Worm (Caenorhabditis elegans) whole organism, L4/young adult: ENCODE measurements around the gene lec-2.
A peak's percentile ranks its signal among the peaks of the same experiment; 100 is the strongest.

ENCODE experiments used
- W03F9.2 ChIP-seq: fragments of 150-350 bp; optimal IDR thresholded peaks from 2 replicates; lab custom pipeline; 2014; ENCODE audit warnings: missing biosample characterization, missing genetic modification characterization
- dao-5 ChIP-seq: sonication (generic microtip); optimal IDR thresholded peaks from 2 replicates; lab custom pipeline; 2016; ENCODE audit warnings: missing genotype, missing genetic modification characterization, moderate library complexity, missing compliant biosample characterization
- him-1 ChIP-seq: sonication (generic microtip); optimal IDR thresholded peaks from 2 replicates; lab custom pipeline; 2016; ENCODE audit warnings: missing genotype, missing genetic modification reagents, missing genetic modification characterization, missing compliant biosample characterization

lec-2 gene

DNA sequence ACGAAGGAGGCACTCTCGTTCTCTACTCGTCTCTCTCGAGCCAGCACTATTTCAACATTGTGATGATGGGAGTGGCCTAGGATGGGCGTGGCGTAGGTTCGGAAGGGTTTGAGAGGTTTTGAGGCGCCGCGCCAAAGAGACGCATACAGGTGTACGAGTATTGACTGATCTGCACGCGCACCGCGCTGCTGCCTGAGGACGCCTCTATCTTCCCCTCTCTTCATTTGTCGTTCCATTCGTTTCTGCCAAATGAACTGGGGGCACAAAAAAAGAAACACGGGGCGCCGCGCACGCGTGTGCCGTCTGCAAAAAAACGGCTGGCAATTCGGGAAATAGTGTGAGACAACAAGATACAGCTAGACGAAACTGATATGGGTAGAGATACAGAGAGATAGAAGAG lies at the start of gene lec-2:
Gene lec-2 (minus strand): TSS at position 171 of the 400 bp plus-strand sequence.
- TF ChIP-seq W03F9.2 (no peak), dao-5 (no peak), him-1 (no peak)

DNA sequence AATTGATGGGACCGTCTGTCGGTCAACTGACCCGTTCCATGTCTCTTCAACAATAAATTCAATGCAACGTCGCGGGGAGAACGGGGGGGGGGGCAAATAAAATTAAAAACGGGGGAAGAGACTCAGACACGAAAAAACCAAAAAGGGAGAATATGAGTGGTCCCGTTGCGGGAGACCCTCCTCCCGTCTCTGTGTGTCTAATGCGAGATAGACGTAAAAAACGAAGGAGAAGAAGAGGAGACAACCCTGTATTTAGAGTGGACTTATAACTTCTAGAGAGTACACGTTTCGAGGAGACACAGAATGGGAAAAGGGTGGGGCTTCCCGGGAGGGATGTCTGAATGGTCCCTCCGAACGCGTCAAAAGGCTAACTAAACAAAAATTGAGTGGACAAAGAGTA lies 49.5 kb upstream of the lec-2 start:
- TF ChIP-seq dao-5: no peak

DNA sequence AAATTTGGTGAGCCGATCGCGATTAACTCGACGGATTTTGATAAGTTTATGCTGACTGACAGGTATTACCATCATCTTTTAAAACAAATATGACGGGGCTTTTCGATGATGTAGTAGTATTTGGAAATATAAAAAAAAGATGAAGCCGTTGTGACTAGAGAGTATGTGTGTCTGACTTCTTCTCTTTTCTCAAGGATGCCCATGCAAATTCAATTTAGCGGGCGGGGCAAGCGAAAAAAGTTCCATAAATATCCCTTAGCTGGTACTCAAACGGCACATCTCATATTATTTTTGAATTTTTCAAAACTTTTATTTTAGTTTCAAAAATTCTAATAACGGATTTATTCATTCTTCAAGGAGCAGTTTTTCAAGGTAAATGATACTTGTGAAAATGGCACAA lies 44.5 kb upstream of the lec-2 start, which contains the start of gene stg-1:
Gene stg-1 (minus strand): TSS at position 153 of the 400 bp plus-strand sequence.
- no peak for TF ChIP-seq dao-5

DNA sequence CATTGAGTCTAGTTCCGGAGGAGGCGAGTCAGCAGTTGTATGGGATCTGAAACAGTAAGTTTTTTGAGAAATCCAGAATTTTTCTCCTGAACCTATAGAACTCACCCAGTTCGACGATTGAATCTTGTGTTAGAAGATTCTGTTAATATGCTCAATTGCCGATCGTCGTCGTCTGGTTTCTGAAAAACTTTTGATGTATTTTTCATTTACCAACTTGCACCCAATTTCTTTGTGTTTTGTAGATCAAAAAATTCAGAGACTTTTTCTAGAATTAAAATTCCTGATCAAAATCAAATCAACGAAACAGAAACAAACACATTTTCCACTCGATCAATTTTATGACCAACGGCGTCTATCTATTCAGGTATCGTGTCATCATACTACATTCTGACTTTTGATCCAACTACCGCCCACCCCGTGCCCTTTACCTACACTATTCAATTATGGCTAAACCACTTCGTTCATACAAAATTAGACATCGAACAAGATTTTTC lies 40.6 kb upstream of the lec-2 start, which contains the start of gene C18D1.2:
Gene C18D1.2 (plus strand): TSS at position 444 of the 494 bp plus-strand sequence.
- TF ChIP-seq him-1 (no peak), dao-5 (no peak), W03F9.2 (no peak)

ce11 chrII:10051485-10051884 lies 35.5 kb upstream of the lec-2 start:
- no peak for TF ChIP-seq dao-5
- no peak for TF ChIP-seq him-1
- no peak for TF ChIP-seq W03F9.2

DNA sequence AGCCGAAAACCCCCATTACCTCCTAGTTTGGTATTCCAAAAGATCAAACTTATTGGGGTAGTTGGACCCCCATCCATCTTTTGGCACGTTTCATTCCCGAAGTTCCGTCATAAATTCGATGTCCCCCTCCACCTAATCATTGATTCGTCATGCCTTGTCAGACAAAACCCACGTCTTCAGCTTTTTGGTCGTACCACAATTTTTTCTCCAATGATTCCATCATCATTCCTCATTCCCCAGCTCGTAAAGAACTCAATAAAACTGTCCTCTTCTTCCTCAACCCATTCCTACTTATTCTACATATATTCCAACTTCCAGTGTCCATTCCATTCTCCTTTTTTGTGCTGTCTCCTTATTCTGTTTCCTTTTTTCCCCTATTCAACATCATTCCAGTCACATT lies 32.6 kb upstream of the lec-2 start, which contains the start of gene flp-4:
Gene flp-4 (plus strand): TSS at position 301 of the 400 bp plus-strand sequence.
- no peak for TF ChIP-seq dao-5
- TF ChIP-seq W03F9.2: no peak
- TF ChIP-seq him-1: no peak

DNA sequence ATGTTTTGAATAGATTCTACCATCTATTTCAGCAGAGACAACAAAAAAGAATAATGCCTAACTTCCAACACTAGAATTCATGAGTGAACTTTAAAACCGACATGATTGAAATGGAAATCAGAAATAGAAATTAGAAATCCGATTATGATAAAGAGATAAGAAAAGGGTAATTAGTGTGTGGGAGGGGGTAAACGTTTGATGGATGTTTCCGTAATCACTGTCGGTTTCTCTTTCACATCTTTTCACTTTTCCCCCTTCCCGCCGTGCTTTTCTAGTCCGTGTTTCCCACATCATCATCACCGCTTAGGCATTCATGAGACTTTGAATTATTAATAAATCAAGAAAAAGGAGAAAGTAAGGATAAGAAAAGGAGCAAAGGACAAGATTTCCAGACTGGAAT lies 29.7 kb upstream of the lec-2 start:
- TF ChIP-seq W03F9.2 (no peak), dao-5 (no peak), him-1 (no peak)

- no peak for TF ChIP-seq dao-5
- TF ChIP-seq him-1: no peak
- TF ChIP-seq W03F9.2: no peak
These were observed 29.0 kb upstream of the lec-2 start, which contains the start of the genes F52H3.11 and bath-38 for ce11 chrII:10044961-10045360. Gene F52H3.11 (minus strand): TSS chrII:10045163. Gene bath-38 (minus strand): TSS chrII:10045270.

DNA sequence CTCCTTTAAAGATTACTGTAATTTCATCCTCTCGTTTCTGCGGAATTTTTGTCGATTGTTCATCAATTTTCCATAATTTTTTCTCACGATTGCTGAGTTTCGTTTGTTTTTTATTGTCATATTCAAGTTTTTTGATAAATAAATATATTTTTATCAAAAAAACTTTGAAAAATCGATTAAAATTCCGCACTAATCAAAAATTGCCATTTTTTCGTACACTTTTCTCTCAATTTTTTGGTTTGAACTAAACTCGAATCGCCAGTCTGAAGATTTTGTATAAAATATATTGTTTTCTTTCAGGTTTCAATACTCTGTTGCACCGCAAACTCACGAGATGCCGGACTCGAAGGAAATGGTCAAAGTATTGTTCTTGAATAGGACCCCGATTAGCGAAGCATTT lies 24.9 kb upstream of the lec-2 start, which contains the start of gene ogr-2:
Gene ogr-2 (plus strand): TSS at position 301 of the 400 bp plus-strand sequence.
- TF ChIP-seq him-1: no peak
- no peak for TF ChIP-seq dao-5
- no peak for TF ChIP-seq W03F9.2

- TF ChIP-seq W03F9.2 (no peak), him-1 (no peak), dao-5 (no peak)
These were observed 23.8 kb upstream of the lec-2 start, which contains the start of gene let-268 for ce11 chrII:10039799-10040198. Gene let-268 (minus strand): TSS chrII:10039980.

DNA sequence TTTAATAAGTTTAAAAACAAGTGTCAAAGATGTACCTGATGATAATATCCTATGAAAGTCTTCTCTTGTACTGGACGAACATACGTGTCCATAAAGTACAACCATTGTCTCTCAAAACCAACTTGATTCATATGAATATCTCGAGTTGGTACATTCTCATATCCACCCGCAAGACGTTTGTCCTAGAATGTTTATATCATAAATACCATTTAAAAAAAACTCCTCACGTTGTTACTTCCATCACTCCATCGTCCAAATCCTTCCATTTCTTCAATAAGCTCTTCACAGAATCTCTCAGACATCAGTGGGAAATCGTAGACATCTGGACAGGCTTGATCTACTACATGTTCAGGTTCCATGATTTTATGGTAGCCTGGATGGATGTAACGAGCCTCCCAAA lies 19.4 kb upstream of the lec-2 start:
- TF ChIP-seq dao-5: no peak
- TF ChIP-seq him-1: no peak
- no peak for TF ChIP-seq W03F9.2

DNA sequence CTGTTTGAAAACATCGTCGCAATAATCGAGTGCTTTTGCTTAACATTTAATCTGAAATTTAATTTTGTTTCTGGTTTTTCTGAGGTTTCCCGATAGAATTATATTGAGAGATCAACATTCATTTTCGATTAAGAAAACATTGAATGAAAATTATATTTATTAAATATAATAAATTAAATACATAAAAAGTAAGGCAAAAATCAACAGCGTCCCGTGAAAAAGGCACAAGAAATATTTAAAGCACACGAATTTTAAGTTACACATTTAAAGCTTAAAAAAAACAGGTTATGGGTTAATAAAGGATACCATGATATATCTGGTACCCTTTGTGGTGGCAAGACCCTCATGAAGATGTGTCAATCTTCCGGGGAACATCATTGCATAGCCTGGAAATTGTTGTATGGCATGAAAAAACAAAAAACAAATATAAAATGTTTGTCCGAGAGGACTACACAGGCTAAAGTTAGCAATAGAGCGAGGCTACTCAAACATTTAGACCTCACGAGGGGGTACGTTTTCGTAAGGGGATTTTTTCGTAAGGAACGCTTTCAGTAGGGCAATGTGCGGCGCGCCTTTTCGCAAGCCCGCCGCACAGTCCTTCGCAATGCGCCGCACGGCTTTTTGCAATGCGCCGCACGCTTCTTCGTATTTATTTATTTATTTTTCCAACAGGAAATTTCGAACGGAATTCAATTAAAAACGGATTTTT lies 17.3 kb upstream of the lec-2 start, which contains the start of gene mtcu-2:
Gene mtcu-2 (minus strand): TSS at position 51 of the 709 bp plus-strand sequence.
- TF ChIP-seq W03F9.2: peak; percentile 40

- TF ChIP-seq dao-5 (no peak), him-1 (no peak), W03F9.2 (no peak)
These were observed 13.9 kb upstream of the lec-2 start, which contains the start of gene ttc-36 for ce11 chrII:10029890-10030289. Gene ttc-36 (plus strand): TSS chrII:10030190.

DNA sequence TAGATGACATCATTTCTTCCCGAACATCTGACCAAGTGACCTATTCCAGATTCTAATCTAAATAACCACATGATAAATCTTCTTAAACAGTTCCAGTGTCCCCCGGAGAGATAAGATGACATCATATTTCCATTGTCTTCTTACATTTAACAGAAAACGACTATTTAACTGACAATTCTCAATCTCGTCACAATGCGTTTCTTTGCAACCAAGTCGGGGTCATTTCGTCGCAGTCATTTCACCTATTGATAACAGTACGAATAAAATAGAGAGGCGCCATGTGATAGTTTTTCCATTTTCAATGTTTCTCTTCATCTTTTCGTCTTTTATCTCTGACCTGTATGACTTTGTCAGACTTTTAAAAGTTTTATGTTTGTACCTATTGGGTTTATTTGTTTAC lies 13.1 kb upstream of the lec-2 start:
- TF ChIP-seq dao-5 (no peak), him-1 (no peak), W03F9.2 (no peak)

DNA sequence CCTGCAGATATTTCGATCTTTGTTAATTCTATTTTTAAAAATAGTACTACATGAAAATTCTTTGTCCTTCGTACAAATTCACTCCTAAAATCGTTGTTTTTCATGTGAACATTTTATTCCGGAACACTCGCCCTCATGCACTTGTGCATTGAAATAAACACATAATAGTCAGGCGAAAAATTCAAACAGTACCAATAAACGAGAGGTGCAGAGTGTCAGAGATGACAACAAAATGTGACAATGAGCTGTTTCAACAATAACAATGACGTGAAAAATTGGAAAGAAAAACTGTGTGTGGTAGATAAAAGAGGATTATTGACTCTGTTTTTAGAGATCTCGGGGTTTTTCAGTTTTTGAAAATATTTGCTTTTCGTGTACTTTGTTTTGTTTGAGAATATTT lies 12.2 kb upstream of the lec-2 start, which contains the start of gene F52H3.6:
Gene F52H3.6 (minus strand): TSS at position 228 of the 400 bp plus-strand sequence.
- TF ChIP-seq W03F9.2 (no peak), him-1 (no peak), dao-5 (no peak)

DNA sequence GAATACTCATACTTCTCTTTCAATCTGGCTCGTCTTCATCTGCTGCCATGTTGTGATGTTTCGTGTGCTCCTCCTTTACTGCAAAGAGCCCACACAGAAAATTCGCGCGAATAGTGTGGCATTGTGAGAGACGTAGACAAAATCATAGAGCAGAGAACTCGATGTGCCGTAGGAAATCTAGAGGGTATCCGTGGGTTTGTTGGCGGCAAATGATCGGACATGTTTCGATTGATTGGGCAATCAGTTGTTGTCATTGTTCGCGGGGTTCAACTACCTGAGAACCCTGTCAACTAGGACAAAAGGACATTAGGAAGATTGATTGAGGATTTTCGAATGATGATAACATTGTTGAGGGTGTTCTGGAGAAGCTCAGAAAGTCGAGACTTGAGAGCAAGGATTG lies 9.1 kb upstream of the lec-2 start:
- TF ChIP-seq him-1 (no peak), dao-5 (no peak), W03F9.2 (no peak)
